Worm (Caenorhabditis elegans) whole organism, L4 larva: ENCODE data around the gene hpo-19.

Source experiments
- aha-1 ChIP-seq: fragments of 150-350 bp; peaks from one replicate; lab custom pipeline; 2014; ENCODE audit warnings: missing biosample characterization, missing genetic modification characterization
- ceh-20 ChIP-seq: fragments of 200-800 bp; sonication (Bioruptor generic); IDR thresholded peaks from 2 replicates; pipeline ENCODE4 v1.3.6; 2022; ENCODE audit warnings: missing genetic modification reagents, missing genetic modification characterization, missing compliant biosample characterization
- mep-1 ChIP-seq: fragments of 150-350 bp; sonication (generic microtip); optimal IDR thresholded peaks from 3 replicates; lab custom pipeline; 2014; ENCODE audit warnings: missing biosample characterization, missing genetic modification characterization
- nhr-237 ChIP-seq: sonication (generic microtip); optimal IDR thresholded peaks from 2 replicates; lab custom pipeline; 2017; ENCODE audit warnings: missing biosample characterization, missing genetic modification characterization
- saeg-2 ChIP-seq: fragments of 200-800 bp; sonication (Bioruptor generic); IDR thresholded peaks from 2 replicates; pipeline ENCODE4 v1.3.6; 2022; ENCODE audit warnings: missing genetic modification reagents, missing genetic modification characterization, missing compliant biosample characterization
- unc-39 ChIP-seq: sonication (generic microtip); optimal IDR thresholded peaks from 2 replicates; lab custom pipeline; 2017; ENCODE audit warnings: missing biosample characterization, missing genetic modification characterization

The hpo-19 gene

ce11 chrV:6476026-6476425 is 39.6 kb downstream of the hpo-19 start (continued):
- TF ChIP-seq mep-1, result peak; percentile 18

ce11 chrV:6485109-6485508 is 48.7 kb downstream of the hpo-19 start:
- TF ChIP-seq ceh-20 (GFP tag; lab: Robert Waterston, UW), result no peak
- TF ChIP-seq unc-39 (tag; lab: Kevin White, UChicago), result no peak
- no peak for TF ChIP-seq saeg-2 (GFP tag; lab: Robert Waterston, UW)
- TF ChIP-seq aha-1 (tag; lab: Kevin White, UChicago), result peak; percentile 55
- no peak for TF ChIP-seq nhr-237 (tag; lab: Kevin White, UChicago)
- TF ChIP-seq, all 104 proteins: peak for 1
